Fruit fly (Drosophila melanogaster) whole organism, pupa: ENCODE results near the gene CG8064.

ENCODE experiments used
- CG8301 ChIP-seq: fragments of 200-800 bp; sonication (Bioruptor generic); optimal IDR thresholded peaks from 2 replicates; lab custom pipeline; 2018; ENCODE audit warnings: missing biosample characterization, mild to moderate bottlenecking, missing genetic modification characterization
- Pif1B ChIP-seq: fragments of 200-800 bp; sonication (Bioruptor generic); optimal IDR thresholded peaks from 3 replicates; lab custom pipeline; 2016; ENCODE audit warnings: missing biosample characterization, missing genetic modification characterization

DNA sequence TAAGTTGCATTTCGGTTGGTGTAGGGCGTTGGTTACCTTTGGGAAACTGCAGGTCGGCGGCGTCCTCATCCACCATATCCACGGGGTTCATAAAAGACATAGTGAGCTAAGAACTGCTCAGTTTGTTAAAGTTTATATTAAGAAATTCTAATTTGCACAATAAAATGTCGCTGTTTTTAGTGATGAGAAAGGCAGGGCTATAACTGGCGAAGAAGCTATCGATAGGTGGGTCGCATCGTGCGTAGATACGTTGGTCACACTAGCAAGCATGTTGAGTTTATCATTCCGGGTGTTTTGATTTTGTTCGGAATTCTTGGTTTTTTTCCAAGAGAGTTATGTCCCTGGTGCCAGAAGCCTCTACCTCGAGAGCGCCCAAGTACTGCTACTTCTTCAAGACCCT is 28.2 kb upstream of the CG8064 start, which contains the start of the genes Ada2a, Polr2D, Tgs1 and moi:
- TF ChIP-seq Pif1B, result no peak
- no peak for TF ChIP-seq CG8301
